Worm (Caenorhabditis elegans) whole organism, L4 larva: ENCODE data around the gene cutl-5.
A peak's percentile ranks its signal among the peaks of the same experiment; 100 is the strongest.

Source experiments
- D1046.2 ChIP-seq: fragments of 200-800 bp; sonication (Bioruptor generic); IDR thresholded peaks from 2 replicates; pipeline ENCODE4 v1.3.6; 2022; ENCODE audit warnings: missing genetic modification characterization, missing compliant biosample characterization
- F10B5.3 ChIP-seq: sonication (generic microtip); optimal IDR thresholded peaks from 2 replicates; lab custom pipeline; 2016; ENCODE audit warnings: mild to moderate bottlenecking, missing genetic modification characterization, missing compliant biosample characterization
- F49E8.2 ChIP-seq: sonication (generic microtip); optimal IDR thresholded peaks from 2 replicates; lab custom pipeline; 2016; ENCODE audit warnings: missing compliant biosample characterization, mild to moderate bottlenecking, missing genetic modification characterization, borderline replicate concordance
- T26A8.4 ChIP-seq: fragments of 200-800 bp; sonication (Bioruptor generic); IDR thresholded peaks from 2 replicates; pipeline ENCODE4 v1.3.6; 2022; ENCODE audit warnings: missing genetic modification characterization, missing compliant biosample characterization
- Y48G9A.11 ChIP-seq: fragments of 200-800 bp; sonication (Bioruptor generic); IDR thresholded peaks from 2 replicates; pipeline ENCODE4 v1.3.6; 2022; ENCODE audit warnings: missing genetic modification reagents, missing genetic modification characterization, missing compliant biosample characterization
- ama-1 ChIP-seq: fragments of 150-350 bp; optimal IDR thresholded peaks from 2 replicates; lab custom pipeline; 2014; ENCODE audit warnings: inconsistent platforms, mixed read lengths
- attf-4 ChIP-seq: sonication (generic microtip); optimal IDR thresholded peaks from 3 replicates; lab custom pipeline; 2017; ENCODE audit warnings: missing biosample characterization, missing genetic modification characterization
- ceh-28 ChIP-seq: fragments of 150-350 bp; optimal IDR thresholded peaks from 2 replicates; lab custom pipeline; 2014; ENCODE audit warnings: missing biosample characterization, missing genetic modification reagents, missing genetic modification characterization
- ceh-32 ChIP-seq: sonication (generic microtip); optimal IDR thresholded peaks from 2 replicates; lab custom pipeline; 2016; ENCODE audit warnings: mild to moderate bottlenecking, missing genetic modification characterization, missing compliant biosample characterization; ENCODE audit not compliant: poor library complexity
- ceh-44 ChIP-seq: fragments of 200-800 bp; sonication (Bioruptor generic); IDR thresholded peaks from 2 replicates; pipeline ENCODE4 v1.3.6; 2022; ENCODE audit warnings: missing genetic modification reagents, missing genetic modification characterization, missing compliant biosample characterization
- ceh-62 ChIP-seq: sonication (generic microtip); optimal IDR thresholded peaks from 2 replicates; lab custom pipeline; 2017; ENCODE audit warnings: missing biosample characterization, missing genetic modification characterization
- ceh-82 ChIP-seq: sonication (generic microtip); optimal IDR thresholded peaks from 2 replicates; lab custom pipeline; 2017; ENCODE audit warnings: missing biosample characterization, missing genetic modification characterization
- daf-12 ChIP-seq: fragments of 150-350 bp; optimal IDR thresholded peaks from 2 replicates; lab custom pipeline; 2014; ENCODE audit warnings: missing biosample characterization, missing genetic modification reagents, missing genetic modification characterization
- daf-8 ChIP-seq: fragments of 200-800 bp; sonication (Bioruptor generic); IDR thresholded peaks from 2 replicates; pipeline ENCODE4 v1.3.6; 2022; ENCODE audit warnings: missing genetic modification characterization, missing compliant biosample characterization
- egl-27 ChIP-seq: sonication (generic microtip); optimal IDR thresholded peaks from 3 replicates; lab custom pipeline; 2017; ENCODE audit warnings: missing biosample characterization, missing genetic modification reagents, missing genetic modification characterization
- egl-43 ChIP-seq: fragments of 200-800 bp; sonication (Bioruptor generic); IDR thresholded peaks from 2 replicates; pipeline ENCODE4 v1.3.6; 2022; ENCODE audit warnings: missing genetic modification reagents, missing genetic modification characterization, missing compliant biosample characterization
- fkh-10 ChIP-seq: fragments of 150-350 bp; optimal IDR thresholded peaks from 2 replicates; lab custom pipeline; 2014; ENCODE audit warnings: missing biosample characterization, missing genetic modification reagents, missing genetic modification characterization
- gei-8 ChIP-seq: fragments of 200-800 bp; sonication (Bioruptor generic); optimal IDR thresholded peaks from 2 replicates; lab custom pipeline; 2018; ENCODE audit warnings: mild to moderate bottlenecking, missing genetic modification characterization, missing compliant biosample characterization
- hlh-11 ChIP-seq: fragments of 200-800 bp; sonication (Bioruptor generic); optimal IDR thresholded peaks from 2 replicates; lab custom pipeline; 2018; ENCODE audit warnings: mild to moderate bottlenecking, missing genetic modification characterization, missing compliant biosample characterization
- hlh-30 ChIP-seq: sonication (generic microtip); optimal IDR thresholded peaks from 2 replicates; lab custom pipeline; 2017; ENCODE audit warnings: antibody characterized with exemption, mild to moderate bottlenecking, missing genetic modification characterization, missing compliant biosample characterization; ENCODE audit not compliant: insufficient read depth
- hmg-1.1 ChIP-seq: fragments of 200-800 bp; sonication (Bioruptor generic); IDR thresholded peaks from 2 replicates; pipeline ENCODE4 v1.3.6; 2022; ENCODE audit warnings: missing genetic modification reagents, missing genetic modification characterization, missing compliant biosample characterization
- jun-1 ChIP-seq: fragments of 150-350 bp; optimal IDR thresholded peaks from 2 replicates; lab custom pipeline; 2014; ENCODE audit warnings: missing biosample characterization, missing genetic modification reagents, missing genetic modification characterization
- lin-1 ChIP-seq: fragments of 200-800 bp; sonication (Bioruptor generic); IDR thresholded peaks from 2 replicates; pipeline ENCODE4 v1.3.6; 2022; ENCODE audit warnings: missing genetic modification reagents, missing genetic modification characterization, missing compliant biosample characterization
- lin-13 ChIP-seq: fragments of 150-350 bp; optimal IDR thresholded peaks from 2 replicates; lab custom pipeline; 2014; ENCODE audit warnings: missing biosample characterization, missing genetic modification reagents, missing genetic modification characterization
- lin-29 ChIP-seq: fragments of 200-800 bp; sonication (Bioruptor generic); IDR thresholded peaks from 2 replicates; pipeline ENCODE4 v1.3.6; 2022; ENCODE audit warnings: missing genetic modification reagents, missing genetic modification characterization, missing compliant biosample characterization
- lin-38 ChIP-seq: fragments of 200-800 bp; sonication (Bioruptor generic); IDR thresholded peaks from 2 replicates; pipeline ENCODE4 v1.3.6; 2022; ENCODE audit warnings: missing genetic modification reagents, missing genetic modification characterization, missing compliant biosample characterization
- lsy-2 ChIP-seq, 2 experiments: fragments of 150-350 bp in 1 of 2; sonication (generic microtip) in 1 of 2; optimal IDR thresholded peaks; 2 replicates each; lab custom pipeline; 2014 to 2017; ENCODE audit warnings: missing biosample characterization in 2 of 2, missing genetic modification characterization in 2 of 2
- mdl-1 ChIP-seq, 2 experiments: fragments of 150-350 bp in 1 of 2; sonication (generic microtip) in 1 of 2; optimal IDR thresholded peaks; 2 replicates each; lab custom pipeline; 2014 to 2017; ENCODE audit warnings: missing biosample characterization in 2 of 2, missing genetic modification characterization in 2 of 2
- mes-2 ChIP-seq: sonication (generic microtip); optimal IDR thresholded peaks from 2 replicates; lab custom pipeline; 2016; ENCODE audit warnings: missing genotype, mild to moderate bottlenecking, missing genetic modification characterization, missing compliant biosample characterization; ENCODE audit not compliant: poor library complexity, severe bottlenecking
- mxl-2 ChIP-seq: fragments of 200-800 bp; sonication (Bioruptor generic); conservative IDR thresholded peaks from 2 replicates; pipeline ENCODE4 v1.3.6; 2022; ENCODE audit warnings: missing genetic modification reagents, missing genetic modification characterization, missing compliant biosample characterization
- nhr-10 ChIP-seq: fragments of 150-350 bp; optimal IDR thresholded peaks from 2 replicates; lab custom pipeline; 2014; ENCODE audit warnings: missing biosample characterization, missing genetic modification characterization
- nhr-102 ChIP-seq: sonication (generic microtip); optimal IDR thresholded peaks from 2 replicates; lab custom pipeline; 2016; ENCODE audit warnings: mild to moderate bottlenecking, missing genetic modification characterization, moderate library complexity, missing compliant biosample characterization
- nhr-41 ChIP-seq: fragments of 200-800 bp; sonication (Bioruptor generic); IDR thresholded peaks from 2 replicates; pipeline ENCODE4 v1.3.6; 2022; ENCODE audit warnings: missing genetic modification reagents, missing genetic modification characterization, missing compliant biosample characterization
- nhr-48 ChIP-seq: sonication (generic microtip); optimal IDR thresholded peaks from 2 replicates; lab custom pipeline; 2016; ENCODE audit warnings: mild to moderate bottlenecking, missing genetic modification characterization, missing compliant biosample characterization
- nhr-6 ChIP-seq: fragments of 150-350 bp; optimal IDR thresholded peaks from 2 replicates; lab custom pipeline; 2014; ENCODE audit warnings: missing biosample characterization, missing genetic modification characterization
- nhr-76 ChIP-seq: fragments of 150-350 bp; optimal IDR thresholded peaks from 2 replicates; lab custom pipeline; 2014; ENCODE audit warnings: missing biosample characterization, missing genetic modification characterization
- nhr-77 ChIP-seq: fragments of 150-350 bp; optimal IDR thresholded peaks from 2 replicates; lab custom pipeline; 2014; ENCODE audit warnings: missing biosample characterization, missing genetic modification characterization
- pha-4 ChIP-seq, 2 experiments: fragments of 150-350 bp in 1 of 2; fragments of 200-800 bp in 1 of 2; sonication (Bioruptor generic) in 1 of 2; IDR thresholded peaks in 1 of 2; optimal IDR thresholded peaks in 1 of 2; 2 replicates each; pipeline versions ENCODE4 v1.3.6 to Lab custom; 2014 to 2022; ENCODE audit warnings: missing genetic modification characterization in 2 of 2, missing genetic modification reagents in 2 of 2, missing biosample characterization in 1 of 2, missing compliant biosample characterization in 1 of 2
- php-3 ChIP-seq: fragments of 200-800 bp; sonication (Bioruptor generic); IDR thresholded peaks from 2 replicates; pipeline ENCODE4 v1.3.6; 2022; ENCODE audit warnings: missing genetic modification reagents, missing genetic modification characterization, missing compliant biosample characterization
- rbr-2 ChIP-seq: sonication (generic microtip); optimal IDR thresholded peaks from 2 replicates; lab custom pipeline; 2016; ENCODE audit warnings: missing genotype, missing genetic modification characterization, missing compliant biosample characterization
- set-16 ChIP-seq: fragments of 200-800 bp; sonication (Bioruptor generic); IDR thresholded peaks from 2 replicates; pipeline ENCODE4 v1.3.6; 2022; ENCODE audit warnings: missing genetic modification reagents, missing genetic modification characterization, missing compliant biosample characterization
- snpc-4 ChIP-seq: fragments of 150-350 bp; optimal IDR thresholded peaks from 2 replicates; lab custom pipeline; 2014; ENCODE audit warnings: missing biosample characterization, missing genetic modification characterization
- tra-1 ChIP-seq: fragments of 200-800 bp; sonication (Bioruptor generic); IDR thresholded peaks from 2 replicates; pipeline ENCODE4 v1.3.6; 2022; ENCODE audit warnings: missing genetic modification reagents, missing genetic modification characterization, missing compliant biosample characterization
- unc-39 ChIP-seq: sonication (generic microtip); optimal IDR thresholded peaks from 2 replicates; lab custom pipeline; 2017; ENCODE audit warnings: missing biosample characterization, missing genetic modification characterization
- vab-7 ChIP-seq: fragments of 200-800 bp; sonication (Bioruptor generic); IDR thresholded peaks from 2 replicates; pipeline ENCODE4 v1.3.6; 2022; ENCODE audit warnings: missing genetic modification reagents, missing genetic modification characterization, missing compliant biosample characterization
- ztf-7 ChIP-seq: fragments of 150-350 bp; optimal IDR thresholded peaks from 2 replicates; lab custom pipeline; 2014; ENCODE audit warnings: missing biosample characterization, missing genetic modification characterization

cutl-5 gene

DNA sequence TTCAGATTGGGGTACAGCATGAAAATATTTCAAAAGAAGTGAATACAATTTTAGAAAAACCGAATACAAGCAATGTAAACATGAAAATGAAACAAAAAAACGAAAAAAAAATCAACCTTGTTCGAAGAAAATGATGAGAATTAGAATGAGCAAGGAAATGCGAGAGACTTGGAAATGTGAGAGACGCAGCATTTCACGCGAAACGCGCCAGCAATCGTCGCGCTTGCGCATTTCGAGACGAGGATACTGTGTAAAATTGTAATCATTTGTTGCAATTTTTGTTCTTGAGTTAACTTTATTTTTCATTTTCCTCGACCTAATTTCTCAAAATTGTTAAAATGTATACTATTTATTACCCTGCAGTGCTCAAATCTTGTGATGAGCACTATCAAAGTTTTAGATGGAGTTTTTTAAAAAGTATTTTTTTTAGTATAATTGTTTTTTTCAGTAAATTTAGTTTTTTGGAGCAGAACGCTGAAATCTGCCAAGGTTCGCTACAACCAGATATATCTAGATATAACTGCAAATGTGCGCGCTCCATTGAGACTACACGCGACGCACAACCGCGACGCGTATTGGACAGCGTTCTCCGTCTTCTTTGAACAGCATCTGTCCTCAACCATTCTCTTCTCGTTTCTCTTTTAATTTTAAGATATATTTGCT is 36.4 kb upstream of the cutl-5 start, which contains the start of gene fust-1 (continued):
- peak; percentile 91 for TF ChIP-seq Y48G9A.11 (GFP tag; lab: Robert Waterston, UW)
- peak; percentile 94 for TF ChIP-seq pha-4 (GFP tag; IDR thresholded peaks at IDR 0.05; lab: Robert Waterston, UW)
- peak; percentile 73 for TF ChIP-seq pha-4 (tag; optimal IDR thresholded peaks at IDR 0.05; lab: Kevin White, UChicago)
- peak; percentile 96 for TF ChIP-seq lin-38
- TF ChIP-seq ceh-28 (tag; lab: Kevin White, UChicago) = no peak
- peak; percentile 80 to 97 for TF ChIP-seq lsy-2 (tag; optimal IDR thresholded peaks at IDR 0.05; lab: Kevin White, UChicago)
- peak; percentile 90 for TF ChIP-seq nhr-48 (tag; lab: Kevin White, UChicago)
- peak in 1 of 2 experiments; percentile 68 for TF ChIP-seq mdl-1 (tag; optimal IDR thresholded peaks at IDR 0.05; lab: Kevin White, UChicago)
- peak; percentile 88 for TF ChIP-seq egl-43 (GFP tag; lab: Robert Waterston, UW)
- peak; percentile 96 for TF ChIP-seq rbr-2 (tag; lab: Kevin White, UChicago)
- TF ChIP-seq hlh-30 = peak; percentile 83
- no peak for TF ChIP-seq snpc-4
- TF ChIP-seq ceh-62 (tag; lab: Kevin White, UChicago) = no peak
- TF ChIP-seq nhr-76 (tag; lab: Kevin White, UChicago) = peak; percentile 71
- peak; percentile 89 for TF ChIP-seq F10B5.3
- peak; percentile 16 for TF ChIP-seq ceh-32 (tag; lab: Kevin White, UChicago)
- peak; percentile 85 for TF ChIP-seq nhr-77
- peak; percentile 82 for TF ChIP-seq fkh-10
- TF ChIP-seq php-3 (GFP tag; lab: Robert Waterston, UW) = peak; percentile 86

DNA sequence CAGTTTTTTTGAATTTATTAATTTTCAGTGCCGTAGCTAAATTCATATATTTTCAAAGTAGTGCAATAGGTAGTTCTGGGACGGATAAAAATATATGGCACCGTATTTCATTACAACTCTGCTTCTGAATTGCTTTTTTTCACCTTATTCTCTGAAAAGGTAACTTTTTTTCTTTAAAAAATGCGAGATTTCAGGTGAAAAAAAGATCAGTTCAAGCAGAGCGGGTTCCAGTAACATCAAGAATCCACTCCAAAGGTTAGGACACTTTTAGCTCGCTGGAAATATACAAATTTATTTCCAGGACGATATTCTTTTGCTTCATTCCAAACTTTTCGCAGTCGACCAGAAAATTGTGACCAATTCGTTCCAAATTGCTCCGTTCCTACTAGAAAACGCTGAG is 32.4 kb upstream of the cutl-5 start, which contains the start of gene T07F8.1:
TSS of gene T07F8.1 (plus strand) at position 301 of the 400 bp plus-strand sequence.
- TF ChIP-seq lin-1 (GFP tag; lab: Robert Waterston, UW) (no peak), jun-1 (tag; lab: Kevin White, UChicago) (no peak), daf-12 (tag; lab: Kevin White, UChicago) (no peak), hlh-30 (no peak), ztf-7 (tag; lab: Kevin White, UChicago) (no peak), nhr-76 (tag; lab: Kevin White, UChicago) (no peak), mes-2 (no peak), nhr-6 (tag; lab: Kevin White, UChicago) (no peak), nhr-41 (GFP tag; lab: Robert Waterston, UW) (no peak), T26A8.4 (GFP tag; lab: Robert Waterston, UW) (no peak), F49E8.2 (tag; lab: Kevin White, UChicago) (no peak), D1046.2 (no peak), gei-8 (GFP tag; lab: Kevin White, UChicago) (no peak), unc-39 (tag; lab: Kevin White, UChicago) (no peak)

DNA sequence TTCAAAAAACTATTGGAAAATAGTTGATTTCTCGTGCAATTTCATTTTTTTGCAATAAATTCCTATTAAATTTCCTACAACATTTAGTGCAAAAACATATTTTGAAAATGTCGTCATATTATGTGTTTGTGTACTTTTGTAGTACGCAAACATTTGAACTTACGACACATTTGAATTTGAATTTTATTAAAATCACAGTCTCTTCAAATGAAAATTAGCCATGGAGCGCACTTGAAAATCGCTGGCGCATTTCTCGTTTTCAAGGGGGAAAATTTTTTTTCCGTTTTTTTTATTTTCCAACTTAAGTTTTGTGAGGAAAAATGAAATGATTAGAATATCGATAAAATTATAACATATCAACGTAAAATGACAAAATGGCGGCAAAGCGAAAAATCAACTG is 31.8 kb upstream of the cutl-5 start:
- TF ChIP-seq nhr-102 = no peak
- TF ChIP-seq ceh-28 (tag; lab: Kevin White, UChicago) = no peak
- TF ChIP-seq daf-8 (GFP tag; lab: Robert Waterston, UW) = no peak
- TF ChIP-seq Y48G9A.11 (GFP tag; lab: Robert Waterston, UW) = no peak
- TF ChIP-seq F49E8.2 (tag; lab: Kevin White, UChicago) = peak; percentile 50
- no peak for TF ChIP-seq attf-4 (tag; lab: Kevin White, UChicago)
- no peak for TF ChIP-seq nhr-48 (tag; lab: Kevin White, UChicago)
- TF ChIP-seq lsy-2 (tag; optimal IDR thresholded peaks at IDR 0.05; lab: Kevin White, UChicago) = peak in 1 of 2 experiments; percentile 79
- TF ChIP-seq ama-1 (lab: Kevin White, UChicago) = no peak
- TF ChIP-seq nhr-10 (tag; lab: Kevin White, UChicago) = no peak
- TF ChIP-seq ceh-82 = no peak
- TF ChIP-seq D1046.2 = no peak
- TF ChIP-seq egl-27 = no peak
- no peak for TF ChIP-seq mxl-2 (GFP tag; lab: Robert Waterston, UW)
- no peak for TF ChIP-seq ztf-7 (tag; lab: Kevin White, UChicago)
- TF ChIP-seq tra-1 (GFP tag; lab: Robert Waterston, UW) = no peak
- no peak for TF ChIP-seq lin-29 (GFP tag; lab: Robert Waterston, UW)
- TF ChIP-seq vab-7 (GFP tag; lab: Robert Waterston, UW) = no peak
- no peak for TF ChIP-seq hmg-1.1 (GFP tag; lab: Robert Waterston, UW)
- peak; percentile 17 for TF ChIP-seq lin-13 (GFP tag; lab: Kevin White, UChicago)
- no peak for TF ChIP-seq hlh-11 (tag; lab: Kevin White, UChicago)
- no peak for TF ChIP-seq ceh-44 (GFP tag; lab: Robert Waterston, UW)
- no peak for TF ChIP-seq gei-8 (GFP tag; lab: Kevin White, UChicago)
- TF ChIP-seq set-16 (GFP tag; lab: Robert Waterston, UW) = no peak
